Fruit fly (Drosophila melanogaster): Measurements from ENCODE around the gene sn.

sn gene

DNA sequence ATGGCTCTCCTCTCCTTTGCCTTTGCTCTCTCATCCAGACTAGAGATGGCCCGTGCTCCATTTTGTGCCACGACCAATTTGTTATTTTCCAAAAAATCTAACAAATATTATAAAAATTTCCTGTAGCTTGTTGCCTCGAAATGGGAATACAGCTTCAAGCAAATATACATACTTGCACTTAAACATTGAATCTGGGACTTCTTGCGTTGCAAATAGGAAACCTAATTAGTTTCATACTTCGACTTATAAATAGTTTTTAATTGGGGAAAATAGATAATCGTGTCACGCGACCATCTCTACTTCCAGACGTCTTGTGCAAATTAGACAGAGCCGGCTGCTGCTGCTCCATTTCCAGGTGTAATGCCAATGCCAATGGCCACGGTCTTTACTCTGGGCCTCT lies 6.6 kb downstream of the sn start (continued):
- TF ChIP-seq da (GFP tag; optimal IDR thresholded peaks at IDR 0.05) (no peak), usp (GFP tag; optimal IDR thresholded peaks at IDR 0.05) (no peak), Rx (GFP tag; IDR thresholded peaks at IDR 0.05) (no peak), CG6854 (GFP tag; optimal IDR thresholded peaks at IDR 0.05) (peak; percentile 17), sens (GFP tag) (peak; percentile 90), Sox100B (GFP tag; optimal IDR thresholded peaks at IDR 0.05) (peak; percentile 49), CG32532 (GFP tag; IDR thresholded peaks at IDR 0.05) (peak; percentile 9; the same call in 1 of the 2 replicates), hkb (optimal IDR thresholded peaks at IDR 0.05) (no peak), hkb (GFP tag; IDR thresholded peaks at IDR 0.05) (peak; percentile 35; the same call in 1 of the 2 replicates), CG1529 (GFP tag; optimal IDR thresholded peaks at IDR 0.05) (peak; percentile 28), CG12942 (GFP tag; optimal IDR thresholded peaks at IDR 0.05) (no peak), CG7556 (GFP tag; optimal IDR thresholded peaks at IDR 0.05) (peak; percentile 69), CG14710 (tag; optimal IDR thresholded peaks at IDR 0.05) (peak; percentile 38), CG17385 (GFP tag; optimal IDR thresholded peaks at IDR 0.05) (peak; percentile 47), MBD-R2 (GFP tag; IDR thresholded peaks at IDR 0.05) (no peak), HLH54F (GFP tag; optimal IDR thresholded peaks at IDR 0.05) (peak; percentile 37), az2 (GFP tag; optimal IDR thresholded peaks at IDR 0.05) (peak; percentile 37), CG13287 (GFP tag; IDR thresholded peaks at IDR 0.05; ENCODE audit: partially characterized antibody) (peak; percentile 70), CG14441 (GFP tag; IDR thresholded peaks at IDR 0.05) (peak; percentile 37; the same call in 1 of the 2 replicates), Hr51 (GFP tag; optimal IDR thresholded peaks at IDR 0.05) (peak in 1 of 2 experiments; percentile 62), tap (tag; optimal IDR thresholded peaks at IDR 0.05) (peak; percentile 18), NfI (GFP tag; optimal IDR thresholded peaks at IDR 0.05) (peak; percentile 45), B-H2 (GFP tag; optimal IDR thresholded peaks at IDR 0.05) (peak; percentile 40), CG8478 (optimal IDR thresholded peaks at IDR 0.05) (no peak), CG12219 (GFP tag; optimal IDR thresholded peaks at IDR 0.05) (peak; percentile 33), CG17359 (tag; optimal IDR thresholded peaks at IDR 0.05) (peak; percentile 63), tgo (GFP tag; IDR thresholded peaks at IDR 0.05) (peak; percentile 27; the same call in 1 of the 3 replicates), Xrp1 (GFP tag; IDR thresholded peaks at IDR 0.05) (peak; percentile 57; the same call in 1 of the 2 replicates), onecut (GFP tag; IDR thresholded peaks at IDR 0.05) (peak; percentile 48), CG4617 (GFP tag; optimal IDR thresholded peaks at IDR 0.05; ENCODE audit: borderline replicate concordance) (no peak), Sry-δ (GFP tag; optimal IDR thresholded peaks at IDR 0.05) (peak; percentile 56), CG14860 (GFP tag; IDR thresholded peaks at IDR 0.05; ENCODE audit: partially characterized antibody) (0 out of 3 replicates have a peak, but pooled peaks have one; percentile 50), lola (GFP tag; optimal IDR thresholded peaks at IDR 0.05) (peak in 1 of 3 experiments; percentile 33), CG4328 (GFP tag; optimal IDR thresholded peaks at IDR 0.05) (peak; percentile 32), phol (tag; optimal IDR thresholded peaks at IDR 0.05) (peak; percentile 64), slp2 (GFP tag; optimal IDR thresholded peaks at IDR 0.05) (peak; percentile 19), CG6175 (GFP tag; IDR thresholded peaks at IDR 0.05) (0 out of 3 replicates have a peak, but pooled peaks have one; percentile 26), Nf-YC (tag; optimal IDR thresholded peaks at IDR 0.05) (peak; percentile 18), CG9817 (tag; optimal IDR thresholded peaks at IDR 0.05) (peak; percentile 57), mam (GFP tag; optimal IDR thresholded peaks at IDR 0.05) (peak; percentile 57), exex (tag; optimal IDR thresholded peaks at IDR 0.05) (peak; percentile 11), unc-4 (GFP tag; IDR thresholded peaks at IDR 0.05; ENCODE audit: partially characterized antibody) (peak; percentile 67; the same call in 1 of the 2 replicates), zfh1 (GFP tag; IDR thresholded peaks at IDR 0.05) (peak; percentile 38; the same call in 2 of the 3 replicates), Xbp1 (GFP tag; optimal IDR thresholded peaks at IDR 0.05) (peak; percentile 44), CG18619 (GFP tag; optimal IDR thresholded peaks at IDR 0.05) (peak; percentile 44), Abd-B (GFP tag; optimal IDR thresholded peaks at IDR 0.05) (peak; percentile 43), CG33213 (GFP tag; optimal IDR thresholded peaks at IDR 0.05) (peak; percentile 0), CG12391 (tag; optimal IDR thresholded peaks at IDR 0.05) (peak; percentile 60), CG12769 (tag; optimal IDR thresholded peaks at IDR 0.05) (peak; percentile 42), CG1792 (GFP tag; optimal IDR thresholded peaks at IDR 0.05) (no peak)

All from whole organism, embryonic.